Worm (Caenorhabditis elegans): ENCODE measurements around the gene fbxb-6.
"Not testable (repeated sequence)": the region's sequence is repeated elsewhere in the genome, so short reads cannot be mapped to it uniquely, and the experiment has no call there.

DNA sequence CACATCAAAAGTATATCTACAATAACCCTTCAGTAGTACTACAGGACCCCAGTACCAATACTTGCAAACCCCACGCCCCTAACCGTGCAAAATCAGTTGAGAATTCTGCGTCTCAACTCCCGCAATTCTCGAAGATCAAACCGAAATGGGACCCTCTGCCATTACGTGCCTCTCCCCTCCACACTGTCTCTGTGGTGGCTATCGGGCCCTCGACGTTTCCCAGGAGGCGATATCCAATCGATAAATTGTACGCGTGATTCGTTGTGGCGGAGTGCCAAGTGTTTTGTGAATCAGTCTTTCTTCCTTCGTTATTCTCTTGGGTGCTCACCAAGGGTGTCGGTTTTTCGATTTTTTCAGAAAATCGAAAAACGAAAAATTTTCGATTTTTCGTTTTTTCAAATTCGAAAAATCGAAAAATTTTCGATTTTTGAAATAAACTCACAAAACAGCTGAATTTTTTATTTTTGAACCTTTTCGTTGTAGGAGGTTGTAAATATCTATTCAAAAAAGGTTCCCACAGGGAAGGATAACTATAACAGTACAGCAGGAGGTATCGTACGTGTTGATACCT lies 2.9 kb downstream of the fbxb-6 start, which contains the start of gene F07E5.12:
- not testable (repeated sequence) for TF ChIP-seq ceh-16 (tag; optimal IDR thresholded peaks at IDR 0.05); lin-15B (tag; optimal IDR thresholded peaks at IDR 0.05); zag-1 (tag; optimal IDR thresholded peaks at IDR 0.05); ZK546.5 (tag; optimal IDR thresholded peaks at IDR 0.05); fkh-2 (tag; optimal IDR thresholded peaks at IDR 0.05); daf-12 (tag; optimal IDR thresholded peaks at IDR 0.05); sea-2 (GFP tag; optimal IDR thresholded peaks at IDR 0.05); ama-1 (optimal IDR thresholded peaks at IDR 0.05); mdl-1 (tag; optimal IDR thresholded peaks at IDR 0.05); egl-27 (tag; optimal IDR thresholded peaks at IDR 0.05); unc-62 (GFP tag; optimal IDR thresholded peaks at IDR 0.05)
